Fruit fly (Drosophila melanogaster) whole organism, embryonic: ENCODE results near the gene Smox.

Experiments used
- Atf6 ChIP-seq: fragments of 200-800 bp; sonication (Bioruptor generic); IDR thresholded peaks from 2 replicates; pipeline ENCODE4 v1.3.6; 2022; ENCODE audit warnings: missing biosample characterization, missing genetic modification characterization
- CG10321 ChIP-seq: fragments of 200-800 bp; sonication (Bioruptor generic); IDR thresholded peaks from 2 replicates; pipeline ENCODE4 v1.3.6; 2022; ENCODE audit warnings: missing biosample characterization, missing genetic modification characterization
- CG12155 ChIP-seq: fragments of 200-800 bp; sonication (Bioruptor generic); optimal IDR thresholded peaks from 3 replicates; lab custom pipeline; 2016; ENCODE audit warnings: missing biosample characterization, missing genetic modification characterization
- CG1603 ChIP-seq: fragments of 200-800 bp; sonication (Bioruptor generic); optimal IDR thresholded peaks from 2 replicates; lab custom pipeline; 2019; ENCODE audit warnings: missing biosample characterization, mild to moderate bottlenecking, missing genetic modification characterization, moderate library complexity
- CG1647 ChIP-seq: fragments of 200-800 bp; sonication (Bioruptor generic); optimal IDR thresholded peaks from 3 replicates; lab custom pipeline; 2016; ENCODE audit warnings: missing biosample characterization, missing genetic modification characterization
- CG17328 ChIP-seq: fragments of 200-800 bp; sonication (Bioruptor generic); IDR thresholded peaks from 2 replicates; pipeline ENCODE4 v1.3.6; 2022; ENCODE audit warnings: missing biosample characterization, missing genetic modification characterization
- CG18011 ChIP-seq: fragments of 200-800 bp; sonication (Bioruptor generic); optimal IDR thresholded peaks from 2 replicates; lab custom pipeline; 2017; ENCODE audit warnings: missing biosample characterization, missing genetic modification characterization, mild to moderate bottlenecking, moderate library complexity, missing genotype
- CG18262 ChIP-seq: fragments of 200-800 bp; optimal IDR thresholded peaks from 3 replicates; lab custom pipeline; 2019; ENCODE audit warnings: missing biosample characterization, mild to moderate bottlenecking, missing genetic modification characterization, moderate library complexity
- CG18764 ChIP-seq: fragments of 200-800 bp; sonication (Bioruptor generic); optimal IDR thresholded peaks from 3 replicates; lab custom pipeline; 2016; ENCODE audit warnings: missing biosample characterization, missing genetic modification characterization
- CG2120 ChIP-seq: fragments of 200-800 bp; sonication (Bioruptor generic); optimal IDR thresholded peaks from 3 replicates; lab custom pipeline; 2016; ENCODE audit warnings: missing biosample characterization, missing genetic modification characterization
- CG2678 ChIP-seq: fragments of 200-800 bp; sonication (Bioruptor generic); optimal IDR thresholded peaks from 3 replicates; lab custom pipeline; 2019; ENCODE audit warnings: missing biosample characterization, mild to moderate bottlenecking, missing genetic modification characterization, moderate library complexity
- CG2712 ChIP-seq: fragments of 200-800 bp; optimal IDR thresholded peaks from 3 replicates; lab custom pipeline; 2019; ENCODE audit warnings: missing biosample characterization, mild to moderate bottlenecking, missing genetic modification characterization, moderate library complexity
- CG30403 ChIP-seq: fragments of 200-800 bp; sonication (Bioruptor generic); optimal IDR thresholded peaks from 3 replicates; lab custom pipeline; 2016; ENCODE audit warnings: missing biosample characterization, missing genetic modification characterization
- CG32772 ChIP-seq: fragments of 200-800 bp; sonication (Bioruptor generic); IDR thresholded peaks from 2 replicates; pipeline ENCODE4 v1.3.6; 2022; ENCODE audit warnings: missing biosample characterization, missing genetic modification characterization
- CG6254 ChIP-seq: fragments of 200-800 bp; sonication (Bioruptor generic); optimal IDR thresholded peaks from 3 replicates; lab custom pipeline; 2017; ENCODE audit warnings: mild to moderate bottlenecking, missing biosample characterization, missing genetic modification reagents, missing genetic modification characterization
- CG6683 ChIP-seq: fragments of 200-800 bp; sonication (Bioruptor generic); optimal IDR thresholded peaks from 2 replicates; lab custom pipeline; 2017; ENCODE audit warnings: missing biosample characterization, mild to moderate bottlenecking, missing genetic modification characterization, missing genetic modification reagents
- CG6854 ChIP-seq: fragments of 200-800 bp; sonication (Bioruptor generic); optimal IDR thresholded peaks from 3 replicates; lab custom pipeline; 2017; ENCODE audit warnings: missing biosample characterization, mild to moderate bottlenecking, missing genetic modification characterization
- CG7556 ChIP-seq: fragments of 200-800 bp; sonication (Bioruptor generic); optimal IDR thresholded peaks from 2 replicates; lab custom pipeline; 2017; ENCODE audit warnings: missing biosample characterization, mild to moderate bottlenecking, missing genetic modification characterization
- CG8089 ChIP-seq: fragments of 200-800 bp; sonication (Bioruptor generic); optimal IDR thresholded peaks from 3 replicates; lab custom pipeline; 2016; ENCODE audit warnings: missing biosample characterization, missing genetic modification characterization
- Doc3 ChIP-seq: fragments of 200-800 bp; sonication (Bioruptor generic); IDR thresholded peaks from 3 replicates; pipeline ENCODE4 v1.3.6; 2022; ENCODE audit warnings: missing biosample characterization, missing genetic modification characterization; ENCODE audit not compliant: partially characterized antibody
- Dref ChIP-seq: fragments of 200-800 bp; sonication (Bioruptor generic); IDR thresholded peaks from 2 replicates; pipeline ENCODE4 v1.3.6; 2022; ENCODE audit warnings: missing biosample characterization, missing genetic modification characterization
- E2f1 ChIP-seq: fragments of 200-800 bp; sonication (Bioruptor generic); IDR thresholded peaks from 2 replicates; pipeline ENCODE4 v1.3.6; 2022; ENCODE audit warnings: missing biosample characterization, missing genetic modification characterization
- GATAe ChIP-seq: fragments of 200-800 bp; sonication (Bioruptor generic); conservative IDR thresholded peaks from 2 replicates; pipeline ENCODE4 v1.3.6; 2022; ENCODE audit warnings: missing biosample characterization, missing genetic modification characterization
- Hr51 ChIP-seq, 2 experiments: fragments of 200-800 bp; sonication (Bioruptor generic); optimal IDR thresholded peaks; 2 replicates in 1 of 2; 3 replicates in 1 of 2; lab custom pipeline; 2016 to 2018; ENCODE audit warnings: missing biosample characterization in 2 of 2, missing genetic modification characterization in 2 of 2, mild to moderate bottlenecking in 1 of 2, moderate library complexity in 1 of 2
- Hsf ChIP-seq: fragments of 200-800 bp; sonication (Bioruptor generic); optimal IDR thresholded peaks from 3 replicates; lab custom pipeline; 2016; ENCODE audit warnings: missing biosample characterization, missing genetic modification characterization
- Lhr ChIP-seq: fragments of 200-800 bp; sonication (Bioruptor generic); optimal IDR thresholded peaks from 3 replicates; lab custom pipeline; 2017; ENCODE audit warnings: mild to moderate bottlenecking, missing biosample characterization, missing genetic modification reagents, missing genetic modification characterization
- Meics ChIP-seq: fragments of 200-800 bp; sonication (Bioruptor generic); optimal IDR thresholded peaks from 2 replicates; lab custom pipeline; 2017; ENCODE audit warnings: missing biosample characterization, mild to moderate bottlenecking, missing genetic modification characterization
- Nf-YC ChIP-seq: fragments of 200-800 bp; optimal IDR thresholded peaks from 3 replicates; lab custom pipeline; 2019; ENCODE audit warnings: missing biosample characterization, mild to moderate bottlenecking, missing genetic modification characterization, moderate library complexity
- Pdp1 ChIP-seq, 2 experiments: fragments of 200-800 bp; sonication (Bioruptor generic); optimal IDR thresholded peaks; 3 replicates each; lab custom pipeline; 2016; ENCODE audit warnings: missing biosample characterization in 2 of 2, missing genetic modification characterization in 2 of 2, mild to moderate bottlenecking in 1 of 2, moderate library complexity in 1 of 2
- Ravus ChIP-seq: fragments of 200-800 bp; sonication (Bioruptor generic); IDR thresholded peaks from 2 replicates; pipeline ENCODE4 v1.3.6; 2022; ENCODE audit warnings: missing biosample characterization, missing genetic modification characterization
- Rfx ChIP-seq: fragments of 200-800 bp; sonication (Bioruptor generic); IDR thresholded peaks from 2 replicates; pipeline ENCODE4 v1.3.6; 2022; ENCODE audit warnings: missing biosample characterization, missing genetic modification characterization
- chif ChIP-seq, 2 experiments: fragments of 200-800 bp; sonication (Bioruptor generic); optimal IDR thresholded peaks; 3 replicates each; lab custom pipeline; 2016; ENCODE audit warnings: missing biosample characterization in 2 of 2, missing genetic modification characterization in 2 of 2
- chn ChIP-seq: fragments of 200-800 bp; sonication (Bioruptor generic); optimal IDR thresholded peaks from 2 replicates; lab custom pipeline; 2016; ENCODE audit warnings: missing biosample characterization, missing genetic modification characterization
- dmrt99B ChIP-seq: fragments of 200-800 bp; sonication (Bioruptor generic); optimal IDR thresholded peaks from 2 replicates; lab custom pipeline; 2018; ENCODE audit warnings: missing biosample characterization, mild to moderate bottlenecking, missing genetic modification characterization, moderate library complexity
- ems ChIP-seq: fragments of 200-800 bp; sonication (Bioruptor generic); optimal IDR thresholded peaks from 3 replicates; lab custom pipeline; 2016; ENCODE audit warnings: missing biosample characterization, missing genetic modification characterization
- en ChIP-seq: fragments of 200-800 bp; sonication (Bioruptor generic); optimal IDR thresholded peaks from 2 replicates; lab custom pipeline; 2016; ENCODE audit warnings: missing biosample characterization, missing genetic modification characterization
- gem ChIP-seq: fragments of 200-800 bp; sonication (Bioruptor generic); optimal IDR thresholded peaks from 2 replicates; lab custom pipeline; 2019; ENCODE audit warnings: missing biosample characterization, mild to moderate bottlenecking, missing genetic modification characterization, moderate library complexity
- hkb ChIP-seq, 2 experiments: fragments of 200-800 bp in 1 of 2; fragments of >200 bp in 1 of 2; sonication (Bioruptor generic) in 1 of 2; IDR thresholded peaks in 1 of 2; optimal IDR thresholded peaks in 1 of 2; 2 replicates each; pipeline versions ENCODE4 v1.3.6 to Lab custom; 2017 to 2022; ENCODE audit warnings: missing biosample characterization in 1 of 2, missing genetic modification characterization in 1 of 2
- pfk ChIP-seq: fragments of 200-800 bp; sonication (Bioruptor generic); optimal IDR thresholded peaks from 2 replicates; lab custom pipeline; 2018; ENCODE audit warnings: missing biosample characterization, mild to moderate bottlenecking, missing genetic modification characterization, moderate library complexity
- pho ChIP-seq: fragments of 200-800 bp; sonication (Bioruptor generic); optimal IDR thresholded peaks from 2 replicates; lab custom pipeline; 2016; ENCODE audit warnings: missing biosample characterization, missing genetic modification characterization
- pnt ChIP-seq: fragments of 200-800 bp; sonication (Bioruptor generic); optimal IDR thresholded peaks from 3 replicates; lab custom pipeline; 2016; ENCODE audit warnings: missing biosample characterization, missing genetic modification characterization
- seq ChIP-seq: fragments of 200-800 bp; sonication (Bioruptor generic); IDR thresholded peaks from 2 replicates; pipeline ENCODE4 v1.3.6; 2022; ENCODE audit warnings: missing biosample characterization, missing genetic modification characterization
- shn ChIP-seq: fragments of 200-800 bp; sonication (Bioruptor generic); optimal IDR thresholded peaks from 3 replicates; lab custom pipeline; 2016; ENCODE audit warnings: missing biosample characterization, missing genetic modification characterization
- sna ChIP-seq: fragments of 200-800 bp; sonication (Bioruptor generic); IDR thresholded peaks from 2 replicates; pipeline ENCODE4 v1.3.6; 2022; ENCODE audit warnings: missing biosample characterization, missing genetic modification characterization; ENCODE audit not compliant: partially characterized antibody
- sr ChIP-seq: fragments of 200-800 bp; sonication (Bioruptor generic); IDR thresholded peaks from 3 replicates; pipeline ENCODE4 v1.3.6; 2022; ENCODE audit warnings: missing biosample characterization, missing genetic modification characterization
- tap ChIP-seq: fragments of 200-800 bp; optimal IDR thresholded peaks from 3 replicates; lab custom pipeline; 2019; ENCODE audit warnings: missing biosample characterization, mild to moderate bottlenecking, missing genetic modification characterization, moderate library complexity
- zen2 ChIP-seq: fragments of 200-800 bp; sonication (Bioruptor generic); IDR thresholded peaks from 3 replicates; pipeline ENCODE4 v1.3.6; 2022; ENCODE audit warnings: missing biosample characterization, missing genetic modification characterization; ENCODE audit not compliant: partially characterized antibody

Gene Smox

dm6 chrX:8143537-8143936 lies 1.5 kb upstream of the Smox start, which contains the start of gene CG17982 (continued):
- peak; percentile 84 for TF ChIP-seq Atf6 (GFP tag; lab: Robert Waterston, UW)
- no peak for TF ChIP-seq hkb (optimal IDR thresholded peaks at IDR 0.05; lab: Kevin White, UChicago)
- TF ChIP-seq hkb (GFP tag; IDR thresholded peaks at IDR 0.05; lab: Robert Waterston, UW), result peak; percentile 88
- peak; percentile 43 for TF ChIP-seq CG6854 (GFP tag; lab: Kevin White, UChicago)
- TF ChIP-seq GATAe (GFP tag; lab: Robert Waterston, UW), result no peak
- TF ChIP-seq en (GFP tag; lab: Kevin White, UChicago), result peak; percentile 69
- TF ChIP-seq CG12155 (GFP tag; lab: Kevin White, UChicago), result peak; percentile 80
- TF ChIP-seq chn (GFP tag; lab: Kevin White, UChicago), result peak; percentile 86
- no peak for TF ChIP-seq sr

DNA sequence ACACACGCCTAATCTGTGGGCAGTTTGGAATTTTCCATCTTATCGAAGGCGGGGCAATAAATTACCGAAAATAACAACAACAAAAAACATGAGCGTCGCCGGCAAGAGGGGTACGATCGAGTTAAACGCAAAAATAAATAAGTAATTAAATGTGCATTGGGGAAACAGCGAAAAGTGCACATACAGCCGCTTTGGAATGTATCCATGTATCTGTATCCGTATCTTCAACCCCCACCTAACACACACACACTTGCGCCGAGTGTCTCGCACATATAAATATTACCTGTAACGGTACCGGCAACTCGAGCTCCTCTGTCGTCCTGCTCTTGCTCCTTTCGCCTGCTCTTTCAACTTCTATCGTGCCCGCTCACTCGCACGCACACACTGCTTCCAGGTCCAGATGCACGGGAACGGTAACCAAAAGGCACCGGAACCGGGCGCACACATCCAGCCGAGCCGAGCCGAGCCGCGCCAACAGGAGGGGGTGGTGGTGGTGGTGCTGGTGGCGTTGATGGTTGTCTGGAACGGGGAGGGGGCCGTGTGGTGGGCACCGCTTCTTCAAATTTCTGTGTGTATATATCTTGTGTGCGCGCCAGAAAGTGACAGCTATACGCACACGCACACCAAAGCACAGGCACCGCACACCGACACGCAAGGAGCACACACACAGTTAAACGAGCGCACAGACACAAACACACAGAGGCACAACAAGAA lies 569 bp downstream of the Smox start:
- TF ChIP-seq Pdp1 (GFP tag; optimal IDR thresholded peaks at IDR 0.05; lab: Kevin White, UChicago) (peak; percentile 19 to 29), Dref (GFP tag; lab: Robert Waterston, UW) (peak; percentile 10; the same call in 1 of the 2 replicates), shn (GFP tag; lab: Kevin White, UChicago) (peak; percentile 18), CG2712 (tag; lab: Kevin White, UChicago) (peak; percentile 23), CG30403 (peak; percentile 9), zen2 (GFP tag; lab: Robert Waterston, UW) (no peak), tap (no peak), CG6254 (GFP tag; lab: Kevin White, UChicago) (no peak), CG2678 (tag; lab: Kevin White, UChicago) (peak; percentile 39), pho (GFP tag; lab: Kevin White, UChicago) (peak; percentile 8), CG18262 (tag; lab: Kevin White, UChicago) (no peak), CG1603 (tag; lab: Kevin White, UChicago) (peak; percentile 37), gem (tag; lab: Kevin White, UChicago) (peak; percentile 46), CG17328 (peak; percentile 21; the same call in 1 of the 2 replicates), CG6683 (GFP tag; lab: Kevin White, UChicago) (peak; percentile 0), CG1647 (GFP tag; lab: Kevin White, UChicago) (no peak), CG18764 (GFP tag; lab: Kevin White, UChicago) (no peak), seq (GFP tag; lab: Robert Waterston, UW) (peak; percentile 39; the same call in 1 of the 2 replicates), CG18011 (GFP tag; lab: Kevin White, UChicago) (no peak), Ravus (GFP tag; lab: Robert Waterston, UW) (no peak), Hr51 (GFP tag; optimal IDR thresholded peaks at IDR 0.05; lab: Kevin White, UChicago) (peak; percentile 23 to 37), CG7556 (GFP tag; lab: Kevin White, UChicago) (peak; percentile 28), Hsf (peak; percentile 27), E2f1 (GFP tag; lab: Robert Waterston, UW) (no peak), ems (GFP tag; lab: Kevin White, UChicago) (peak; percentile 15), dmrt99B (peak; percentile 24), CG10321 (GFP tag; lab: Robert Waterston, UW) (peak; percentile 90), sna (GFP tag; lab: Robert Waterston, UW) (no peak), CG32772 (no peak), CG2120 (GFP tag; lab: Kevin White, UChicago) (peak; percentile 90), CG8089 (GFP tag; lab: Kevin White, UChicago) (peak; percentile 25), Nf-YC (tag; lab: Kevin White, UChicago) (peak; percentile 30), Doc3 (GFP tag; lab: Robert Waterston, UW) (no peak), pfk (GFP tag; lab: Kevin White, UChicago) (peak; percentile 13), Meics (GFP tag; lab: Kevin White, UChicago) (peak; percentile 24), pnt (GFP tag; lab: Kevin White, UChicago) (no peak), chif (GFP tag; optimal IDR thresholded peaks at IDR 0.05; lab: Kevin White, UChicago) (no peak), Rfx (GFP tag; lab: Robert Waterston, UW) (peak; percentile 45; the same call in 1 of the 2 replicates), Lhr (GFP tag; lab: Kevin White, UChicago) (no peak)
